Fruit fly (Drosophila melanogaster): Measurements from ENCODE around the gene CG9636.

The CG9636 gene

dm6 chr3R:8264302-8265080, 20.9 kb upstream of the CG9636 start, which contains the start of the genes RPA1 and Mcm2 (continued):
- TF ChIP-seq CG9727 (GFP tag; optimal IDR thresholded peaks at IDR 0.05): peak; percentile 82
- TF ChIP-seq CG13424 (tag; optimal IDR thresholded peaks at IDR 0.05): peak; percentile 85
- no peak for TF ChIP-seq CG2678 (tag; optimal IDR thresholded peaks at IDR 0.05)
- peak; percentile 41 for TF ChIP-seq fu2 (GFP tag; optimal IDR thresholded peaks at IDR 0.05)
- TF ChIP-seq Side (GFP tag; optimal IDR thresholded peaks at IDR 0.05): peak; percentile 5
- peak; percentile 66 for TF ChIP-seq CG17385 (GFP tag; optimal IDR thresholded peaks at IDR 0.05)
- TF ChIP-seq Doc2 (GFP tag; IDR thresholded peaks at IDR 0.05): peak; percentile 34; the same call in 1 of the 2 replicates
- peak; percentile 82 for TF ChIP-seq zfh1 (GFP tag; IDR thresholded peaks at IDR 0.05)
- TF ChIP-seq CG17802 (tag; optimal IDR thresholded peaks at IDR 0.05): peak; percentile 15
- TF ChIP-seq PHDP (tag; optimal IDR thresholded peaks at IDR 0.05): no peak
- TF ChIP-seq psq (GFP tag; optimal IDR thresholded peaks at IDR 0.05): peak; percentile 38
- 0 out of 2 replicates have a peak, but pooled peaks have one; percentile 29 for TF ChIP-seq Oaz (GFP tag; IDR thresholded peaks at IDR 0.05)
- 0 out of 2 replicates have a peak, but pooled peaks have one; percentile 38 for TF ChIP-seq CG42726 (GFP tag; IDR thresholded peaks at IDR 0.05; ENCODE audit: partially characterized antibody)
- peak; percentile 83 for TF ChIP-seq CG9215 (GFP tag; IDR thresholded peaks at IDR 0.05)
- no peak for TF ChIP-seq pb (GFP tag; optimal IDR thresholded peaks at IDR 0.05)
- TF ChIP-seq Fer1 (GFP tag; optimal IDR thresholded peaks at IDR 0.05): no peak
- TF ChIP-seq Trl (optimal IDR thresholded peaks at IDR 0.05): no peak
- peak; percentile 64 for TF ChIP-seq Trl (GFP tag; optimal IDR thresholded peaks at IDR 0.05)
- peak; percentile 33 for TF ChIP-seq GATAe (GFP tag; conservative IDR thresholded peaks at IDR 0.05)
- peak; percentile 50; the same call in 1 of the 2 replicates for TF ChIP-seq Atf6 (GFP tag; IDR thresholded peaks at IDR 0.05)
- TF ChIP-seq en (GFP tag; optimal IDR thresholded peaks at IDR 0.05): no peak
- peak; percentile 34 for TF ChIP-seq dm (GFP tag; optimal IDR thresholded peaks at IDR 0.05)
- TF ChIP-seq CG2202 (tag; optimal IDR thresholded peaks at IDR 0.05): peak; percentile 22
- TF ChIP-seq Mes4 (GFP tag; optimal IDR thresholded peaks at IDR 0.05): no peak
- peak; percentile 55 for TF ChIP-seq CG11723 (GFP tag; optimal IDR thresholded peaks at IDR 0.05)
- TF ChIP-seq Elba2 (GFP tag; optimal IDR thresholded peaks at IDR 0.05): no peak
- TF ChIP-seq hth (optimal IDR thresholded peaks at IDR 0.05): no peak
- peak; percentile 32 for TF ChIP-seq Ada2b (GFP tag; IDR thresholded peaks at IDR 0.05)
- peak; percentile 19 for TF ChIP-seq BEAF-32 (GFP tag; optimal IDR thresholded peaks at IDR 0.05)
- TF ChIP-seq tin (GFP tag; optimal IDR thresholded peaks at IDR 0.05): peak; percentile 81
- 0 out of 2 replicates have a peak, but pooled peaks have one; percentile 8 for TF ChIP-seq CG11696 (GFP tag; IDR thresholded peaks at IDR 0.05)
- no peak for TF ChIP-seq CG3838 (GFP tag; optimal IDR thresholded peaks at IDR 0.05)
- TF ChIP-seq Bteb2 (GFP tag; optimal IDR thresholded peaks at IDR 0.05): no peak
- peak; percentile 78 for TF ChIP-seq vvl (GFP tag; IDR thresholded peaks at IDR 0.05)
- peak; percentile 40 for TF ChIP-seq oc (tag; optimal IDR thresholded peaks at IDR 0.05)
- peak; percentile 59 for TF ChIP-seq H2.0 (GFP tag; IDR thresholded peaks at IDR 0.05)
- peak; percentile 56 for TF ChIP-seq unpg (GFP tag; optimal IDR thresholded peaks at IDR 0.05)
- TF ChIP-seq CG10959 (GFP tag; IDR thresholded peaks at IDR 0.05): peak; percentile 51
- peak; percentile 82 for TF ChIP-seq Ssrp (tag; optimal IDR thresholded peaks at IDR 0.05)
- peak; percentile 10 for TF ChIP-seq kah (GFP tag; optimal IDR thresholded peaks at IDR 0.05)
- peak; percentile 71 for TF ChIP-seq HLH54F (GFP tag; optimal IDR thresholded peaks at IDR 0.05)
- TF ChIP-seq nerfin-2 (GFP tag; IDR thresholded peaks at IDR 0.05; ENCODE audit: partially characterized antibody): no peak
- TF ChIP-seq Bgb (GFP tag; IDR thresholded peaks at IDR 0.05; ENCODE audit: partially characterized antibody): peak; percentile 36; the same call in 1 of the 2 replicates
- TF ChIP-seq Dll (GFP tag; IDR thresholded peaks at IDR 0.05; ENCODE audit: partially characterized antibody): no peak
- TF ChIP-seq Xrp1 (GFP tag; IDR thresholded peaks at IDR 0.05): peak; percentile 71
- TF ChIP-seq dimm (GFP tag; IDR thresholded peaks at IDR 0.05): peak; percentile 38; the same call in 1 of the 2 replicates
- peak; percentile 89 for TF ChIP-seq CG13775 (GFP tag; optimal IDR thresholded peaks at IDR 0.05)
- 0 out of 3 replicates have a peak, but pooled peaks have one; percentile 51 for TF ChIP-seq jigr1 (GFP tag; IDR thresholded peaks at IDR 0.05)
- peak; percentile 17 for TF ChIP-seq CG9876 (GFP tag; optimal IDR thresholded peaks at IDR 0.05)
- 0 out of 2 replicates have a peak, but pooled peaks have one; percentile 23 for TF ChIP-seq dati (GFP tag; IDR thresholded peaks at IDR 0.05)

All from whole organism, embryonic.